Fruit fly (Drosophila melanogaster) whole organism, wandering third instar larva: ENCODE measurements around the gene CG42654.
A peak's percentile ranks its signal among the peaks of the same experiment; 100 is the strongest.

Source experiments
- CG32264 ChIP-seq: fragments of 200-800 bp; sonication (Bioruptor generic); optimal IDR thresholded peaks from 2 replicates; lab custom pipeline; 2016; ENCODE audit warnings: missing biosample characterization, missing genetic modification characterization
- CrebA ChIP-seq: fragments of 200-800 bp; sonication (Bioruptor generic); optimal IDR thresholded peaks from 2 replicates; lab custom pipeline; 2016; ENCODE audit warnings: missing biosample characterization, mild to moderate bottlenecking, missing genetic modification characterization, borderline replicate concordance
- Dfd ChIP-seq: fragments of >200 bp; optimal IDR thresholded peaks from 2 replicates; lab custom pipeline; 2017; ENCODE audit warnings: missing biosample characterization, missing genetic modification characterization
- Dif ChIP-seq: fragments of 200-275, 200-300 bp; sonication (Bioruptor generic); optimal IDR thresholded peaks from 2 replicates; lab custom pipeline; 2018; ENCODE audit warnings: missing biosample characterization, missing genetic modification characterization; ENCODE audit not compliant: partially characterized antibody
- HLH106 ChIP-seq: fragments of 200-800 bp; optimal IDR thresholded peaks from 3 replicates; lab custom pipeline; 2019; ENCODE audit warnings: missing biosample characterization, mild to moderate bottlenecking, missing genetic modification characterization, moderate library complexity
- Hr78 ChIP-seq: fragments of >200 bp; optimal IDR thresholded peaks from 2 replicates; lab custom pipeline; 2017; ENCODE audit warnings: missing biosample characterization, missing genetic modification characterization
- Hr83 ChIP-seq: fragments of 200-300 bp; sonication (Bioruptor generic); optimal IDR thresholded peaks from 2 replicates; lab custom pipeline; 2016; ENCODE audit warnings: missing biosample characterization, mild to moderate bottlenecking, missing genetic modification characterization, moderate library complexity; ENCODE audit not compliant: poor library complexity, severe bottlenecking
- Jra ChIP-seq: sonication (Bioruptor generic); optimal IDR thresholded peaks from 2 replicates; lab custom pipeline; 2016; ENCODE audit warnings: missing biosample characterization, missing genetic modification characterization
- N ChIP-seq: fragments of >200 bp; optimal IDR thresholded peaks from 2 replicates; lab custom pipeline; 2018; ENCODE audit warnings: missing biosample characterization, missing external identifiers, missing genetic modification characterization
- OdsH ChIP-seq: fragments of 200-800 bp; sonication (Bioruptor generic); optimal IDR thresholded peaks from 2 replicates; lab custom pipeline; 2016; ENCODE audit warnings: missing biosample characterization, mild to moderate bottlenecking, missing genetic modification characterization
- Rel ChIP-seq, 2 experiments: fragments of 200-800 bp; sonication (Bioruptor generic) in 1 of 2; optimal IDR thresholded peaks; 2 replicates in 1 of 2; 3 replicates in 1 of 2; lab custom pipeline; 2016 to 2019; ENCODE audit warnings: mild to moderate bottlenecking in 2 of 2, missing biosample characterization in 2 of 2, missing genetic modification characterization in 2 of 2, moderate library complexity in 1 of 2
- Sp1 ChIP-seq: fragments of 200-800 bp; sonication (Bioruptor generic); optimal IDR thresholded peaks from 3 replicates; lab custom pipeline; 2019; ENCODE audit warnings: missing biosample characterization, mild to moderate bottlenecking, missing genetic modification characterization, moderate library complexity
- br ChIP-seq: fragments of 200-800 bp; sonication (Bioruptor generic); optimal IDR thresholded peaks from 2 replicates; lab custom pipeline; 2016; ENCODE audit warnings: missing biosample characterization, missing genetic modification characterization
- dl ChIP-seq, 2 experiments: fragments of 175-275, 200-275 bp in 1 of 2; fragments of 200-275 bp in 1 of 2; sonication (Bioruptor generic); optimal IDR thresholded peaks; lab custom pipeline; 2018; ENCODE audit warnings: mild to moderate bottlenecking in 2 of 2, missing biosample characterization in 2 of 2, missing genetic modification characterization in 2 of 2, moderate library complexity in 2 of 2; ENCODE audit not compliant: partially characterized antibody in 2 of 2, insufficient read depth in 1 of 2
- dmrt93B ChIP-seq: fragments of 200-800 bp; sonication (Bioruptor generic); optimal IDR thresholded peaks from 2 replicates; lab custom pipeline; 2018; ENCODE audit warnings: missing biosample characterization, mild to moderate bottlenecking, missing genetic modification characterization
- dsf ChIP-seq: sonication (Bioruptor generic); optimal IDR thresholded peaks from 2 replicates; lab custom pipeline; 2016; ENCODE audit warnings: missing biosample characterization, missing genetic modification characterization, borderline replicate concordance
- ey ChIP-seq: fragments of 200-800 bp; sonication (Bioruptor generic); optimal IDR thresholded peaks from 2 replicates; lab custom pipeline; 2016; ENCODE audit warnings: missing biosample characterization, missing genetic modification characterization
- h ChIP-seq: fragments of 200-800 bp; sonication (Bioruptor generic); optimal IDR thresholded peaks from 3 replicates; lab custom pipeline; 2016; ENCODE audit warnings: missing biosample characterization, mild to moderate bottlenecking, missing genetic modification characterization
- lola ChIP-seq: fragments of >200 bp; optimal IDR thresholded peaks from 2 replicates; lab custom pipeline; 2017; ENCODE audit warnings: missing biosample characterization, missing genetic modification characterization
- pan ChIP-seq: fragments of >200 bp; optimal IDR thresholded peaks from 2 replicates; lab custom pipeline; 2017
- psq ChIP-seq: fragments of 200-800 bp; sonication (Bioruptor generic); optimal IDR thresholded peaks from 3 replicates; lab custom pipeline; 2017; ENCODE audit warnings: missing biosample characterization, mild to moderate bottlenecking, missing genetic modification characterization, moderate library complexity
- rgr ChIP-seq: fragments of 200-800 bp; sonication (Bioruptor generic); optimal IDR thresholded peaks from 3 replicates; lab custom pipeline; 2016; ENCODE audit warnings: missing biosample characterization, mild to moderate bottlenecking, missing genetic modification characterization
- sage ChIP-seq: fragments of 200-800 bp; sonication (Bioruptor generic); optimal IDR thresholded peaks from 2 replicates; lab custom pipeline; 2016; ENCODE audit warnings: missing biosample characterization, mild to moderate bottlenecking, missing genetic modification characterization
- sv ChIP-seq: fragments of 200-800 bp; sonication (Bioruptor generic); optimal IDR thresholded peaks from 3 replicates; lab custom pipeline; 2016; ENCODE audit warnings: missing biosample characterization, missing genetic modification characterization
- woc ChIP-seq: sonication (Bioruptor generic); optimal IDR thresholded peaks from 2 replicates; lab custom pipeline; 2016; ENCODE audit warnings: missing biosample characterization, mild to moderate bottlenecking, missing genetic modification characterization

CG42654 gene

dm6 chr3L:19919981-19920380 lies 34.3 kb downstream of the CG42654 start:
- TF ChIP-seq dl (GFP tag; optimal IDR thresholded peaks at IDR 0.05; lab: Kevin White, UChicago; ENCODE audit: insufficient read depth in 1 of 2, partially characterized antibody in 2 of 2) (no peak), Jra (GFP tag; lab: Kevin White, UChicago) (no peak)
- TF ChIP-seq, all 38 proteins: peak for 0

dm6 chr3L:19914833-19915232 lies 39.5 kb downstream of the CG42654 start, which contains the start of gene Rpn1:
Rpn1 (plus strand) TSS chr3L:19915051.
- TF ChIP-seq pan (lab: Kevin White, UChicago) (no peak), CG32264 (GFP tag; lab: Kevin White, UChicago) (no peak), CrebA (GFP tag; lab: Kevin White, UChicago) (no peak), h (GFP tag; lab: Kevin White, UChicago) (no peak), Rel (GFP tag; optimal IDR thresholded peaks at IDR 0.05; lab: Kevin White, UChicago) (no peak), Rel (tag; optimal IDR thresholded peaks at IDR 0.05; lab: Kevin White, UChicago) (peak; percentile 29), Hr83 (peak; percentile 23), sv (GFP tag; lab: Kevin White, UChicago) (no peak), dsf (GFP tag; lab: Kevin White, UChicago) (no peak)

dm6 chr3L:19913328-19913936 lies 40.9 kb downstream of the CG42654 start, which contains the start of gene Mtr3:
Mtr3 (minus strand) TSS chr3L:19913715.
- TF ChIP-seq woc (GFP tag; lab: Kevin White, UChicago) (no peak), Dfd (GFP tag; lab: Kevin White, UChicago) (no peak), rgr (no peak), h (GFP tag; lab: Kevin White, UChicago) (no peak), Hr78 (GFP tag; lab: Kevin White, UChicago) (no peak), pan (lab: Kevin White, UChicago) (no peak), ey (no peak), dsf (GFP tag; lab: Kevin White, UChicago) (no peak), CrebA (GFP tag; lab: Kevin White, UChicago) (no peak), N (GFP tag; lab: Kevin White, UChicago) (no peak), lola (GFP tag; lab: Kevin White, UChicago) (no peak), CG32264 (GFP tag; lab: Kevin White, UChicago) (no peak)

- TF ChIP-seq OdsH (no peak), Rel (GFP tag; optimal IDR thresholded peaks at IDR 0.05; lab: Kevin White, UChicago) (no peak), Rel (tag; optimal IDR thresholded peaks at IDR 0.05; lab: Kevin White, UChicago) (peak; percentile 58), dmrt93B (no peak), Sp1 (GFP tag; lab: Kevin White, UChicago) (peak; percentile 42), Dif (peak; percentile 53)
Observed at dm6 chr3L:19910054-19910414, 44.3 kb downstream of the CG42654 start, which contains the start of the genes Mi-2 and Prp3. Mi-2 (minus strand) TSS chr3L:19910215. Prp3 (plus strand) TSS chr3L:19910300.

- TF ChIP-seq HLH106 (tag; lab: Kevin White, UChicago) (peak; percentile 34), rgr (peak; percentile 46), OdsH (no peak), psq (peak; percentile 96), Rel (GFP tag; optimal IDR thresholded peaks at IDR 0.05; lab: Kevin White, UChicago) (no peak), Rel (tag; optimal IDR thresholded peaks at IDR 0.05; lab: Kevin White, UChicago) (peak; percentile 38), CG32264 (GFP tag; lab: Kevin White, UChicago) (no peak), sage (GFP tag; lab: Kevin White, UChicago) (no peak), br (no peak), Sp1 (GFP tag; lab: Kevin White, UChicago) (peak; percentile 26), Dif (no peak)
Observed at dm6 chr3L:19909234-19910053, 44.9 kb downstream of the CG42654 start.
